Worm (Caenorhabditis elegans) whole organism, L1 larva: ENCODE results near the gene kcnl-4.

Source experiments
- aha-1 ChIP-seq: fragments of 150-350 bp; optimal IDR thresholded peaks from 2 replicates; lab custom pipeline; 2014; ENCODE audit warnings: missing biosample characterization, missing genetic modification characterization
- alr-1 ChIP-seq: fragments of 200-800 bp; sonication (Bioruptor generic); optimal IDR thresholded peaks from 2 replicates; lab custom pipeline; 2018; ENCODE audit warnings: borderline replicate concordance, mild to moderate bottlenecking, missing genetic modification characterization, missing compliant biosample characterization
- aly-2 ChIP-seq: fragments of 150-350 bp; optimal IDR thresholded peaks from 2 replicates; lab custom pipeline; 2014; ENCODE audit warnings: missing biosample characterization, missing genetic modification characterization
- blmp-1 ChIP-seq: fragments of 150-350 bp; optimal IDR thresholded peaks from 2 replicates; lab custom pipeline; 2014; ENCODE audit warnings: missing biosample characterization, missing genetic modification characterization
- ceh-8 ChIP-seq: fragments of 200-800 bp; sonication (Bioruptor generic); optimal IDR thresholded peaks from 2 replicates; lab custom pipeline; 2018; ENCODE audit warnings: mild to moderate bottlenecking, missing genetic modification characterization, moderate library complexity, missing compliant biosample characterization
- ceh-88 ChIP-seq: fragments of 200-800 bp; sonication (Bioruptor generic); IDR thresholded peaks from 2 replicates; pipeline ENCODE4 v1.3.6; 2022; ENCODE audit warnings: missing genetic modification characterization, missing compliant biosample characterization
- ces-1 ChIP-seq: fragments of 150-350 bp; optimal IDR thresholded peaks from 2 replicates; lab custom pipeline; 2014; ENCODE audit warnings: missing biosample characterization, missing genetic modification reagents, missing genetic modification characterization
- dsc-1 ChIP-seq: sonication (generic microtip); optimal IDR thresholded peaks from 2 replicates; lab custom pipeline; 2016; ENCODE audit warnings: mild to moderate bottlenecking, missing genetic modification characterization, missing compliant biosample characterization
- efl-1 ChIP-seq, 4 experiments: fragments of 150-350 bp; optimal IDR thresholded peaks in 3 of 4; peaks in 1 of 4; 1 replicate in 1 of 4; 2 replicates in 3 of 4; lab custom pipeline; 2014; ENCODE audit warnings: missing biosample characterization in 2 of 4, missing genetic modification characterization in 2 of 4, missing genetic modification reagents in 2 of 4
- elt-3 ChIP-seq, 6 experiments: fragments of 150-350 bp in 1 of 6; sonication (generic microtip); optimal IDR thresholded peaks; 2 replicates each; lab custom pipeline; 2017 to 2018; ENCODE audit warnings: missing biosample characterization in 6 of 6, missing genetic modification characterization in 6 of 6, inconsistent platforms in 1 of 6
- fkh-10 ChIP-seq: sonication (generic microtip); optimal IDR thresholded peaks from 2 replicates; lab custom pipeline; 2017; ENCODE audit warnings: missing biosample characterization, missing genetic modification reagents, missing genetic modification characterization
- fkh-8 ChIP-seq: sonication (generic microtip); optimal IDR thresholded peaks from 2 replicates; lab custom pipeline; 2016; ENCODE audit warnings: mild to moderate bottlenecking, missing genetic modification characterization, missing compliant biosample characterization
- hlh-17 ChIP-seq: fragments of 200-800 bp; sonication (Bioruptor generic); optimal IDR thresholded peaks from 2 replicates; lab custom pipeline; 2018; ENCODE audit warnings: missing genetic modification characterization, mild to moderate bottlenecking, missing compliant biosample characterization, moderate library complexity, borderline replicate concordance
- hpl-2 ChIP-seq: fragments of 150-350 bp; optimal IDR thresholded peaks from 2 replicates; lab custom pipeline; 2014; ENCODE audit warnings: missing biosample characterization, missing genetic modification reagents, missing genetic modification characterization
- lin-14 ChIP-seq: fragments of 200-800 bp; sonication (Bioruptor generic); optimal IDR thresholded peaks from 2 replicates; lab custom pipeline; 2018; ENCODE audit warnings: mild to moderate bottlenecking, missing genetic modification characterization, moderate library complexity, missing compliant biosample characterization
- lin-15B ChIP-seq: fragments of 150-350 bp; sonication (generic microtip); optimal IDR thresholded peaks from 3 replicates; lab custom pipeline; 2014; ENCODE audit warnings: missing biosample characterization, missing genetic modification characterization
- lin-35 ChIP-seq, 2 experiments: fragments of 150-350 bp; optimal IDR thresholded peaks; 2 replicates each; lab custom pipeline; 2014; ENCODE audit warnings: missing biosample characterization in 2 of 2, missing genetic modification characterization in 2 of 2, missing genetic modification reagents in 2 of 2
- lsy-2 ChIP-seq, 2 experiments: fragments of 150-350 bp; optimal IDR thresholded peaks; 2 replicates each; lab custom pipeline; 2014; ENCODE audit warnings: missing biosample characterization in 2 of 2, missing genetic modification characterization in 2 of 2
- mdl-1 ChIP-seq, 2 experiments: fragments of 150-350 bp; optimal IDR thresholded peaks; 2 replicates each; lab custom pipeline; 2014 to 2017; ENCODE audit warnings: missing biosample characterization in 2 of 2, missing genetic modification characterization in 2 of 2, inconsistent platforms in 1 of 2
- mef-2 ChIP-seq: fragments of 150-350 bp; optimal IDR thresholded peaks from 2 replicates; lab custom pipeline; 2014; ENCODE audit warnings: missing biosample characterization, missing genetic modification characterization
- mep-1 ChIP-seq: fragments of 150-350 bp; optimal IDR thresholded peaks from 2 replicates; lab custom pipeline; 2014; ENCODE audit warnings: missing biosample characterization, missing genetic modification characterization
- nhr-11 ChIP-seq: fragments of 150-350 bp; optimal IDR thresholded peaks from 2 replicates; lab custom pipeline; 2014; ENCODE audit warnings: missing biosample characterization, missing genetic modification characterization
- nhr-19 ChIP-seq: fragments of 200-800 bp; sonication (Bioruptor generic); conservative IDR thresholded peaks from 2 replicates; pipeline ENCODE4 v1.3.6; 2022; ENCODE audit warnings: missing genetic modification characterization, missing compliant biosample characterization
- nhr-20 ChIP-seq: sonication (generic microtip); optimal IDR thresholded peaks from 2 replicates; lab custom pipeline; 2016; ENCODE audit warnings: mild to moderate bottlenecking, missing genetic modification characterization, missing compliant biosample characterization
- nhr-71 ChIP-seq: sonication (generic microtip); optimal IDR thresholded peaks from 2 replicates; lab custom pipeline; 2016; ENCODE audit warnings: mild to moderate bottlenecking, missing genetic modification characterization, moderate library complexity, missing compliant biosample characterization
- nhr-77 ChIP-seq: fragments of 150-350 bp; optimal IDR thresholded peaks from 2 replicates; lab custom pipeline; 2014; ENCODE audit warnings: missing biosample characterization, missing genetic modification characterization
- nhr-85 ChIP-seq: sonication (generic microtip); peaks from one replicate; lab custom pipeline; 2016; ENCODE audit warnings: missing genetic modification characterization, inconsistent platforms, missing compliant biosample characterization
- pag-3 ChIP-seq: sonication (generic microtip); optimal IDR thresholded peaks from 2 replicates; lab custom pipeline; 2017; ENCODE audit warnings: missing genetic modification characterization, mild to moderate bottlenecking, missing compliant biosample characterization, antibody characterized with exemption, borderline replicate concordance; ENCODE audit not compliant: insufficient read depth
- pax-3 ChIP-seq: fragments of 200-800 bp; sonication (Bioruptor generic); optimal IDR thresholded peaks from 2 replicates; lab custom pipeline; 2018; ENCODE audit warnings: mild to moderate bottlenecking, missing genetic modification characterization, moderate library complexity, missing compliant biosample characterization
- pqm-1 ChIP-seq: sonication (generic microtip); optimal IDR thresholded peaks from 3 replicates; lab custom pipeline; 2017; ENCODE audit warnings: missing biosample characterization, missing genetic modification characterization
- skn-1 ChIP-seq: fragments of 150-350 bp; optimal IDR thresholded peaks from 2 replicates; lab custom pipeline; 2014; ENCODE audit warnings: missing biosample characterization, missing genetic modification characterization
- snu-23 ChIP-seq: sonication (generic microtip); optimal IDR thresholded peaks from 2 replicates; lab custom pipeline; 2016; ENCODE audit warnings: missing genetic modification characterization, missing compliant biosample characterization
- sox-4 ChIP-seq: sonication (generic microtip); optimal IDR thresholded peaks from 2 replicates; lab custom pipeline; 2016; ENCODE audit warnings: missing genetic modification characterization, missing compliant biosample characterization
- swsn-7 ChIP-seq: sonication (generic microtip); optimal IDR thresholded peaks from 2 replicates; lab custom pipeline; 2016; ENCODE audit warnings: missing genetic modification characterization, missing compliant biosample characterization
- tbx-2 ChIP-seq: sonication (generic microtip); optimal IDR thresholded peaks from 2 replicates; lab custom pipeline; 2016; ENCODE audit warnings: missing genetic modification characterization, missing compliant biosample characterization
- unc-130 ChIP-seq: fragments of 150-350 bp; optimal IDR thresholded peaks from 2 replicates; lab custom pipeline; 2017; ENCODE audit warnings: missing biosample characterization, missing genetic modification characterization, inconsistent platforms
- unc-98 ChIP-seq: fragments of 200-800 bp; sonication (Bioruptor generic); IDR thresholded peaks from 2 replicates; pipeline ENCODE4 v1.3.6; 2022; ENCODE audit warnings: missing genetic modification characterization, missing compliant biosample characterization
- vab-15 ChIP-seq: sonication (generic microtip); optimal IDR thresholded peaks from 2 replicates; lab custom pipeline; 2017; ENCODE audit warnings: missing genotype, mild to moderate bottlenecking, missing genetic modification characterization, missing compliant biosample characterization

kcnl-4 gene

DNA sequence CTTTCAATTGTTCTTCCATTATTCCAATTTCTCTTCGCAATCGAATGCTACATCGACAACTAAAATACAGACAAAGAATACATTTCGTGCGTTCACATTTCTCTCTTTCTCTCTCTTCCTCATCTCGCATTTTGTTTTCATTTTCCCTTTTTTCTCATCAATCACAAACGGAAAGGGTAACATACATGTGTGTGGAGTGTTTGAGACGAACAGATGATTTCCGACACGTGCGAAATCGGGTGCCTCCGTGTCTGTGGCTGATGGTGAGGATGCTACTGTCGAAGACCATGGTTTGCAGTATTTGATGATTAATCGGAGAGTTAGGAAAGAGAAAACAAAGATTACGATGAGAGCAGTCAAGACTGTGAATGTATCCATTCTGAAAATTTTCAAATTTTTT lies 20.2 kb upstream of the kcnl-4 start, which contains the start of gene R02D5.9:
Gene R02D5.9, minus strand, starts transcription at position 378 of the 400 bp plus-strand sequence.
- TF ChIP-seq dsc-1 (tag; lab: Kevin White, UChicago) (no peak), mdl-1 (tag; optimal IDR thresholded peaks at IDR 0.05; lab: Kevin White, UChicago) (peak in 1 of 2 experiments; percentile 94), swsn-7 (tag; lab: Kevin White, UChicago) (no peak), lin-35 (GFP tag; optimal IDR thresholded peaks at IDR 0.05; lab: Kevin White, UChicago) (peak in 1 of 2 experiments; percentile 70), lsy-2 (tag; optimal IDR thresholded peaks at IDR 0.05; lab: Kevin White, UChicago) (peak in 1 of 2 experiments; percentile 43), nhr-20 (peak; percentile 50), alr-1 (tag; lab: Kevin White, UChicago) (no peak), mef-2 (tag; lab: Kevin White, UChicago) (no peak), pqm-1 (tag; lab: Kevin White, UChicago) (no peak), unc-130 (tag; lab: Kevin White, UChicago) (peak; percentile 6), unc-98 (GFP tag; lab: Robert Waterston, UW) (no peak), efl-1 (optimal IDR thresholded peaks at IDR 0.05; lab: Kevin White, UChicago) (peak; percentile 4 to 9), efl-1 (GFP tag; optimal IDR thresholded peaks at IDR 0.05 in 1 of 2; lab: Kevin White, UChicago) (peak in 1 of 2 experiments; percentile 4), vab-15 (tag; lab: Kevin White, UChicago) (no peak), snu-23 (GFP tag; lab: Kevin White, UChicago) (peak; percentile 51), skn-1 (tag; lab: Kevin White, UChicago) (peak; percentile 14), nhr-77 (tag; lab: Kevin White, UChicago) (no peak), elt-3 (tag; optimal IDR thresholded peaks at IDR 0.05; lab: Kevin White, UChicago) (peak in 4 of 6 experiments; percentile 12 to 87 (median 22)), mep-1 (tag; lab: Kevin White, UChicago) (peak; percentile 42), nhr-11 (tag; lab: Kevin White, UChicago) (no peak), blmp-1 (tag; lab: Kevin White, UChicago) (peak; percentile 99), nhr-71 (peak; percentile 25), ceh-88 (no peak), tbx-2 (tag; lab: Kevin White, UChicago) (peak; percentile 42), nhr-19 (GFP tag; lab: Robert Waterston, UW) (no peak), nhr-85 (tag; lab: Kevin White, UChicago) (peak; percentile 91), pag-3 (tag; lab: Kevin White, UChicago) (peak; percentile 6), lin-14 (GFP tag; lab: Kevin White, UChicago) (peak; percentile 87), sox-4 (tag; lab: Kevin White, UChicago) (no peak), aha-1 (tag; lab: Kevin White, UChicago) (no peak), lin-15B (tag; lab: Kevin White, UChicago) (no peak)

DNA sequence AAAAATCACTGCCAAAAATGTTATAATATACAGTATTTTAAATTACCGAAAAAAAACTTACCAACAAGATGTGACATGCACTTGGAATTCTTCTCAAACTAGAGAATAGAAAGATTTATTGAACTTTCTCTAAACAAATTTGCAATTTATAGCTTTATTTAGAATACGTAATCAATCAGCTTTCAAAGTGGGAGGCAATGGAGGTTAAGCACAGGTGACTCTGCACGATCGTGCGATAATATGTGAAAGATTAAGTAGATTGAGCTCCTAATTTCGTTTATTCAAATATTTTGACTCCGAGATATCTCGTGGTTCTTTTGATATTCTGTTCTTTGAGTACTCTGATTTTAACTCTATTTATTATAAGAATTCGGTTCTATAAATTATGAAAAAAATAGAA lies 12.9 kb upstream of the kcnl-4 start, which contains the start of gene R02D5.6:
Gene R02D5.6, minus strand, starts transcription at position 101 of the 400 bp plus-strand sequence.
- TF ChIP-seq fkh-8 (tag; lab: Kevin White, UChicago) = peak; percentile 14
- TF ChIP-seq sox-4 (tag; lab: Kevin White, UChicago) = no peak
- TF ChIP-seq, all 84 proteins: peak for 1

DNA sequence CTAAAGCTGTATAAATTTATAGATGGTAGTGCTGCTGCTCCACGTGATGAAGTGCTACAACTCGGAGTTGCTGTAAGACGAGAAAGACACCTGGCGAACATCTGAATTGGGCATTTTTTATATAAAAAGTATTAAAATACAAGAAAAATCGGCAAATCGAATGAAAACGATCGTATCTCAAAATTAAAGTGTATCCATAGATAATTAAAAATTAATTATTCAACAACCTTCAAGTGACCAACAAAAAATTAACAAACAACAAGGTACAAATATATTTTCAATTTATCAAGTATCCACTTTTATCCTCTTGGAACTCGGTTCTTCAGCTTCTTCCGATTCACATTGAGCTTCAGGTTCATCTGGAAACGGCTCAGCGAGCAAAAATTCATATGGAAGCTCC lies 11.6 kb upstream of the kcnl-4 start, which contains the start of gene R02D5.8:
Gene R02D5.8, minus strand, starts transcription at position 101 of the 400 bp plus-strand sequence.
- no peak for TF ChIP-seq efl-1 (optimal IDR thresholded peaks at IDR 0.05; lab: Kevin White, UChicago)
- no peak for TF ChIP-seq efl-1 (GFP tag; optimal IDR thresholded peaks at IDR 0.05 in 1 of 2; lab: Kevin White, UChicago)
- no peak for TF ChIP-seq hlh-17 (GFP tag; lab: Kevin White, UChicago)
- TF ChIP-seq pag-3 (tag; lab: Kevin White, UChicago) = no peak
- no peak for TF ChIP-seq fkh-10
- no peak for TF ChIP-seq aly-2 (tag; lab: Kevin White, UChicago)
- TF ChIP-seq ces-1 (GFP tag; lab: Kevin White, UChicago) = no peak
- TF ChIP-seq pax-3 (tag; lab: Kevin White, UChicago) = no peak
- no peak for TF ChIP-seq hpl-2
- TF ChIP-seq ceh-8 (GFP tag; lab: Kevin White, UChicago) = no peak
- TF ChIP-seq, all 84 proteins: peak for 0
